Worm (Caenorhabditis elegans) whole organism, L2 larva: ENCODE results near the gene arv-1.

Experiments
- C34F6.9 ChIP-seq: fragments of 150-350 bp; optimal IDR thresholded peaks from 2 replicates; lab custom pipeline; 2014; ENCODE audit warnings: missing biosample characterization, missing genetic modification characterization
- F13H6.1 ChIP-seq: sonication (generic microtip); optimal IDR thresholded peaks from 2 replicates; lab custom pipeline; 2016; ENCODE audit warnings: missing genetic modification characterization, missing compliant biosample characterization
- R02D3.7 ChIP-seq: fragments of 150-350 bp; optimal IDR thresholded peaks from 2 replicates; lab custom pipeline; 2014; ENCODE audit warnings: missing biosample characterization, missing genetic modification characterization
- ZK546.5 ChIP-seq: sonication (generic microtip); optimal IDR thresholded peaks from 2 replicates; lab custom pipeline; 2017; ENCODE audit warnings: missing biosample characterization, missing genetic modification characterization
- aly-2 ChIP-seq: fragments of 150-350 bp; optimal IDR thresholded peaks from 2 replicates; lab custom pipeline; 2014; ENCODE audit warnings: missing biosample characterization, missing genetic modification characterization
- ama-1 ChIP-seq: fragments of 150-350 bp; optimal IDR thresholded peaks from 2 replicates; lab custom pipeline; 2018; ENCODE audit warnings: inconsistent platforms
- blmp-1 ChIP-seq: sonication (generic microtip); optimal IDR thresholded peaks from 2 replicates; lab custom pipeline; 2017; ENCODE audit warnings: missing genetic modification characterization, mild to moderate bottlenecking, missing compliant biosample characterization, antibody characterized with exemption, moderate library complexity; ENCODE audit not compliant: insufficient read depth
- ceh-16 ChIP-seq: fragments of 150-350 bp; optimal IDR thresholded peaks from 2 replicates; lab custom pipeline; 2014; ENCODE audit warnings: missing biosample characterization, missing genetic modification characterization
- ceh-82 ChIP-seq: fragments of 150-350 bp; optimal IDR thresholded peaks from 2 replicates; lab custom pipeline; 2014; ENCODE audit warnings: missing biosample characterization, missing genetic modification characterization
- crh-2 ChIP-seq: sonication (generic microtip); optimal IDR thresholded peaks from 2 replicates; lab custom pipeline; 2017; ENCODE audit warnings: missing biosample characterization, missing genetic modification characterization
- egl-27 ChIP-seq: sonication (generic microtip); optimal IDR thresholded peaks from 3 replicates; lab custom pipeline; 2017; ENCODE audit warnings: missing biosample characterization, missing genetic modification reagents, missing genetic modification characterization
- elt-1 ChIP-seq: fragments of 150-350 bp; optimal IDR thresholded peaks from 2 replicates; lab custom pipeline; 2014; ENCODE audit warnings: missing biosample characterization, missing genetic modification characterization
- elt-3 ChIP-seq: sonication (generic microtip); optimal IDR thresholded peaks from 2 replicates; lab custom pipeline; 2017; ENCODE audit warnings: missing biosample characterization, missing genetic modification characterization
- fos-1 ChIP-seq: fragments of 150-350 bp; optimal IDR thresholded peaks from 2 replicates; lab custom pipeline; 2014; ENCODE audit warnings: missing biosample characterization, missing genetic modification characterization
- lin-11 ChIP-seq: fragments of 150-350 bp; sonication (generic microtip); optimal IDR thresholded peaks from 2 replicates; lab custom pipeline; 2014; ENCODE audit warnings: missing biosample characterization, missing genetic modification characterization, inconsistent platforms, mixed read lengths
- lin-13 ChIP-seq: fragments of 150-350 bp; optimal IDR thresholded peaks from 2 replicates; lab custom pipeline; 2014; ENCODE audit warnings: missing biosample characterization, missing genetic modification reagents, missing genetic modification characterization
- lin-39 ChIP-seq: fragments of 150-350 bp; optimal IDR thresholded peaks from 2 replicates; lab custom pipeline; 2014; ENCODE audit warnings: missing biosample characterization, missing genetic modification reagents, missing genetic modification characterization
- lsy-2 ChIP-seq, 2 experiments: fragments of 150-350 bp in 1 of 2; sonication (generic microtip) in 1 of 2; optimal IDR thresholded peaks; 2 replicates each; lab custom pipeline; 2014 to 2017; ENCODE audit warnings: missing biosample characterization in 2 of 2, missing genetic modification characterization in 2 of 2
- mab-5 ChIP-seq: fragments of 150-350 bp; optimal IDR thresholded peaks from 2 replicates; lab custom pipeline; 2014; ENCODE audit warnings: missing biosample characterization, missing genetic modification characterization
- mbf-1 ChIP-seq: sonication (generic microtip); optimal IDR thresholded peaks from 2 replicates; lab custom pipeline; 2017; ENCODE audit warnings: missing biosample characterization, missing genetic modification characterization
- nhr-10 ChIP-seq: sonication (generic microtip); optimal IDR thresholded peaks from 2 replicates; lab custom pipeline; 2017; ENCODE audit warnings: missing biosample characterization, missing genetic modification characterization
- nhr-11 ChIP-seq: fragments of 150-350 bp; optimal IDR thresholded peaks from 2 replicates; lab custom pipeline; 2014; ENCODE audit warnings: missing biosample characterization, missing genetic modification characterization
- nhr-129 ChIP-seq: fragments of 150-350 bp; optimal IDR thresholded peaks from 2 replicates; lab custom pipeline; 2014; ENCODE audit warnings: missing biosample characterization, missing genetic modification characterization
- nhr-21 ChIP-seq: fragments of 150-350 bp; optimal IDR thresholded peaks from 2 replicates; lab custom pipeline; 2014; ENCODE audit warnings: missing biosample characterization, missing genetic modification characterization
- nhr-237 ChIP-seq: fragments of 150-350 bp; optimal IDR thresholded peaks from 2 replicates; lab custom pipeline; 2014; ENCODE audit warnings: missing biosample characterization, missing genetic modification characterization
- nhr-25 ChIP-seq: fragments of 150-350 bp; sonication (generic microtip); optimal IDR thresholded peaks from 3 replicates; lab custom pipeline; 2014; ENCODE audit warnings: missing biosample characterization, missing genetic modification characterization
- nhr-77 ChIP-seq: fragments of 150-350 bp; optimal IDR thresholded peaks from 2 replicates; lab custom pipeline; 2014; ENCODE audit warnings: missing biosample characterization, missing genetic modification characterization
- peb-1 ChIP-seq: fragments of 150-350 bp; optimal IDR thresholded peaks from 2 replicates; lab custom pipeline; 2014; ENCODE audit warnings: missing biosample characterization, missing genetic modification characterization
- sem-4 ChIP-seq: fragments of 150-350 bp; optimal IDR thresholded peaks from 2 replicates; lab custom pipeline; 2014; ENCODE audit warnings: missing biosample characterization, missing genetic modification reagents, missing genetic modification characterization
- skn-1 ChIP-seq: sonication (generic microtip); optimal IDR thresholded peaks from 2 replicates; lab custom pipeline; 2017; ENCODE audit warnings: missing biosample characterization, missing genetic modification characterization
- sma-9 ChIP-seq, 2 experiments: fragments of 150-350 bp in 1 of 2; sonication (generic microtip) in 1 of 2; optimal IDR thresholded peaks; 2 replicates each; lab custom pipeline; 2014 to 2016; ENCODE audit warnings: missing genetic modification characterization in 2 of 2, mild to moderate bottlenecking in 1 of 2, missing biosample characterization in 1 of 2, missing compliant biosample characterization in 1 of 2, missing genetic modification reagents in 1 of 2, moderate library complexity in 1 of 2
- snpc-4 ChIP-seq: fragments of 150-350 bp; optimal IDR thresholded peaks from 2 replicates; lab custom pipeline; 2014; ENCODE audit warnings: missing biosample characterization, missing genetic modification characterization
- unc-39 ChIP-seq: fragments of 150-350 bp; optimal IDR thresholded peaks from 2 replicates; lab custom pipeline; 2014; ENCODE audit warnings: missing biosample characterization, missing genetic modification characterization
- unc-55 ChIP-seq: fragments of 150-350 bp; sonication (generic microtip); optimal IDR thresholded peaks from 3 replicates; lab custom pipeline; 2014; ENCODE audit warnings: missing biosample characterization, missing genetic modification reagents, missing genetic modification characterization
- unc-62 ChIP-seq: fragments of 150-350 bp; optimal IDR thresholded peaks from 2 replicates; lab custom pipeline; 2014; ENCODE audit warnings: missing biosample characterization, missing genetic modification reagents, missing genetic modification characterization
- zag-1 ChIP-seq: fragments of 150-350 bp; optimal IDR thresholded peaks from 2 replicates; lab custom pipeline; 2014; ENCODE audit warnings: missing biosample characterization, missing genetic modification characterization
- ztf-1 ChIP-seq: fragments of 200-800 bp; sonication (Bioruptor generic); conservative IDR thresholded peaks from 2 replicates; pipeline ENCODE4 v1.3.6; 2022; ENCODE audit warnings: missing genetic modification characterization, missing compliant biosample characterization
- ztf-11 ChIP-seq: sonication (generic microtip); optimal IDR thresholded peaks from 2 replicates; lab custom pipeline; 2017; ENCODE audit warnings: missing biosample characterization, missing genetic modification characterization

Gene arv-1

DNA sequence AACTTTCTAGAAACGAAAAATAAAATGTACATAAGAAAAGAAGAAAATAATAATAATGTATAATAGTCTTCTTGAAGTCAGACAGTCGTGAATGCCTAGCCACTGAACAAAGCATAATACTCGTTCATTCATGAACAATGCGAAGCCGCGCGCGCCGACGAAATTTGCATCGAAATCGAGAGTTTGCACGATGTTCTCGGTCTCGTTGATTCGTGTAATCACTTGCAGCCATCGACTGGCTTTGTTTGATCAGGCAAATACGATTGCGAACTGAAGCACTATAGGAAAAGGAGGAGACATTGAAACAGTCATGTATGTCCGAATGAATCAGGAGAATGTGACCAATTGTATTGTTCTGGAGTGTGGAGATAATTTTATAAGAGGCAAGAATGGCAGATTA is 3.1 kb upstream of the arv-1 start:
- TF ChIP-seq R02D3.7 (tag; lab: Kevin White, UChicago) = no peak
- TF ChIP-seq blmp-1 (tag; lab: Kevin White, UChicago) = peak; percentile 50
- TF ChIP-seq, all 48 proteins: peak for 1

ce11 chrII:10203067-10203466 is 2.4 kb upstream of the arv-1 start:
- TF ChIP-seq mab-5 (tag; lab: Kevin White, UChicago) (peak; percentile 5), unc-39 (tag; lab: Kevin White, UChicago) (no peak)

DNA sequence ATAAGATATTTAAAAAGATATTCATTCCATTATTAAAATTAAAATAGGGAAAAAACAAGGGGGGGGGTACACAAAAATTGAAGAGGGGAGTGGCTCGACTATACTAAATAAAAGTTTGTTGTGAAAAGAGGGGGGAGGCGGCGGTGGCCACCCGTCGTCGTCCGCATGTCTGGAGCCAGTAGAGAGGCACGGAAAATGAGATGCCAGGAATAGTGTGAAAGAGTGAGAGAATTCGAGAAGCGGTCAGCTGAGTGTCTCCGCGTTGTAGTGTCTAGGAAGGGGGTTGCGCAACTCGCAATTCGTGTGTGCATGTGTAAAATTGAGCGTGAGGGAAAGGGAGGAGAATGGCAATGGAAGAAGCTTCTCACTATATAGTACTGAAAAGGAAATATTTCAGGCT is 1.7 kb upstream of the arv-1 start:
- TF ChIP-seq lsy-2 (tag; optimal IDR thresholded peaks at IDR 0.05; lab: Kevin White, UChicago) (peak in 1 of 2 experiments; percentile 32), sma-9 (GFP tag; optimal IDR thresholded peaks at IDR 0.05; lab: Kevin White, UChicago) (no peak), sma-9 (tag; optimal IDR thresholded peaks at IDR 0.05; lab: Kevin White, UChicago) (no peak), nhr-21 (tag; lab: Kevin White, UChicago) (no peak), nhr-129 (peak; percentile 18), unc-55 (GFP tag; lab: Kevin White, UChicago) (peak; percentile 68), nhr-237 (no peak), F13H6.1 (peak; percentile 10), C34F6.9 (tag; lab: Kevin White, UChicago) (peak; percentile 36), lin-11 (peak; percentile 15)

- TF ChIP-seq sem-4 (tag; lab: Kevin White, UChicago) (no peak), R02D3.7 (tag; lab: Kevin White, UChicago) (no peak), skn-1 (tag; lab: Kevin White, UChicago) (no peak), ztf-11 (tag; lab: Kevin White, UChicago) (no peak), ztf-1 (GFP tag; lab: Robert Waterston, UW) (no peak), C34F6.9 (tag; lab: Kevin White, UChicago) (no peak), mab-5 (tag; lab: Kevin White, UChicago) (no peak), ZK546.5 (tag; lab: Kevin White, UChicago) (no peak), lin-11 (no peak)
Observed at ce11 chrII:10199906-10200305, 717 bp downstream of the arv-1 start, which contains the start of gene R05H5.4. TSS of gene R05H5.4 (minus strand) at chrII:10200006.

DNA sequence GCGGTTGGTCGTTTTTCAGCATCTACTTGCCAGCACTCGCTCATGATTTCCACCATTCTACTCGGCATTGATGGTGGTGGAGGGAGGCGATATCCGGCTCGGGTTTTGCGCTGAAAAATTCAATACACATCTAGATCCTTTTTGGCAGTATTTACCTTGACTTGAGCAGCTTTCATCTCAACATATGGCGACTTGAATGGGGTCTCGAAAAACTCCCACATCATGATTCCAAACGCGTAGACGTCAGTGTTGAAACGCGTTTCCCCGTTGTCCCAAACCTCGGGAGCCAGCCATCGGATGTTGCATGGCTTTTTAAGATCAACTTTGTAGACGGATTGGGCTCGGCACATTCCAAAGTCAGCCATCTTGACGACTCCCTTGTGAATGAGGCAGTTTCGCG is 2.1 kb downstream of the arv-1 start:
- no peak for TF ChIP-seq zag-1 (tag; lab: Kevin White, UChicago)
- no peak for TF ChIP-seq nhr-77 (tag; lab: Kevin White, UChicago)
- no peak for TF ChIP-seq mbf-1 (tag; lab: Kevin White, UChicago)
- no peak for TF ChIP-seq peb-1 (tag; lab: Kevin White, UChicago)
- TF ChIP-seq ceh-82 (tag; lab: Kevin White, UChicago) = no peak
- TF ChIP-seq lsy-2 (tag; optimal IDR thresholded peaks at IDR 0.05; lab: Kevin White, UChicago) = no peak
- TF ChIP-seq lin-13 (GFP tag; lab: Kevin White, UChicago) = no peak
- no peak for TF ChIP-seq unc-62
- TF ChIP-seq R02D3.7 (tag; lab: Kevin White, UChicago) = no peak
- TF ChIP-seq ama-1 (lab: Kevin White, UChicago) = no peak
- no peak for TF ChIP-seq unc-39 (tag; lab: Kevin White, UChicago)
- TF ChIP-seq skn-1 (tag; lab: Kevin White, UChicago) = no peak
- TF ChIP-seq fos-1 (tag; lab: Kevin White, UChicago) = no peak
- no peak for TF ChIP-seq nhr-129
- TF ChIP-seq sma-9 (GFP tag; optimal IDR thresholded peaks at IDR 0.05; lab: Kevin White, UChicago) = no peak
- TF ChIP-seq sma-9 (tag; optimal IDR thresholded peaks at IDR 0.05; lab: Kevin White, UChicago) = no peak
- no peak for TF ChIP-seq aly-2 (tag; lab: Kevin White, UChicago)
- TF ChIP-seq unc-55 (GFP tag; lab: Kevin White, UChicago) = no peak
- TF ChIP-seq blmp-1 (tag; lab: Kevin White, UChicago) = no peak

DNA sequence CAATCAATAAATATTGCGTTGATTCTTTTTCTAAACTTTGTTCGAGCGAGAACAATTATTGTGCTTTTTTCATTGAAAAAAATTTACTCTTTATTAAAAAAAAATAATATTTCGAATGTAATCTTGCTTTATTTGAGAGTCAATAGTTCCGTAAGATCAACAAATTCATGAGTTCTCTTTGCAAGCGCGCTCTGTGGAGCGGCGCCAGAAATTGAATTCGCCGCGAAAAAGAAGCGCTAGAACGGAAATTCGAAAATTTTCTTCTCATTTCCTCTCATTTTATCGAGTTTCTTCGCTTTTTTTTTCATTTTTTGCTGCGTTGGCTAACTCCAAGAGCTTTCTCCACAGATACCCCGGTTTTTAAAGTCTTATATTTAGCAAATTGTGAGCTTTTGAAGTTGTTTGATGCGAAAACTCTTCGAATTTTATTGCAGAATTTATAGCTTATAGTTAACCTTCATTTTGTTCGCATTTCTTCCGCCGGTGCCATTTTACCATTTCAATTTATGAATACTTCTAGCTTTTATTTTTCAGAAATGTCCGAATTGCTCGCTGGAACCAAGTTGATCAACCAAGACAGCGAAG is 3.4 kb downstream of the arv-1 start, which contains the start of gene R05H5.3:
R05H5.3 (plus strand) TSS at position 535 of the 585 bp plus-strand sequence.
- TF ChIP-seq ceh-82 (tag; lab: Kevin White, UChicago) (no peak), unc-62 (no peak), snpc-4 (tag; lab: Kevin White, UChicago) (no peak), crh-2 (tag; lab: Kevin White, UChicago) (peak; percentile 39), ama-1 (lab: Kevin White, UChicago) (no peak), ceh-16 (tag; lab: Kevin White, UChicago) (no peak), elt-1 (tag; lab: Kevin White, UChicago) (no peak), ztf-1 (GFP tag; lab: Robert Waterston, UW) (no peak), lsy-2 (tag; optimal IDR thresholded peaks at IDR 0.05; lab: Kevin White, UChicago) (peak in 1 of 2 experiments; percentile 78), fos-1 (tag; lab: Kevin White, UChicago) (peak; percentile 29), zag-1 (tag; lab: Kevin White, UChicago) (peak; percentile 34), R02D3.7 (tag; lab: Kevin White, UChicago) (no peak), nhr-11 (tag; lab: Kevin White, UChicago) (no peak), C34F6.9 (tag; lab: Kevin White, UChicago) (peak; percentile 69), elt-3 (no peak), F13H6.1 (no peak), sem-4 (tag; lab: Kevin White, UChicago) (no peak), lin-13 (GFP tag; lab: Kevin White, UChicago) (peak; percentile 54), mab-5 (tag; lab: Kevin White, UChicago) (no peak), lin-39 (no peak), peb-1 (tag; lab: Kevin White, UChicago) (no peak), aly-2 (tag; lab: Kevin White, UChicago) (no peak), nhr-25 (tag; lab: Kevin White, UChicago) (no peak), egl-27 (no peak), skn-1 (tag; lab: Kevin White, UChicago) (no peak), nhr-10 (tag; lab: Kevin White, UChicago) (no peak), lin-11 (no peak), nhr-21 (tag; lab: Kevin White, UChicago) (no peak)
